Worm (Caenorhabditis elegans): ENCODE data around the gene hlh-13.

ce11 chrX:4248417-4248816 is 632 bp upstream of the hlh-13 start:
- no peak for TF ChIP-seq nhr-11 (tag; optimal IDR thresholded peaks at IDR 0.05)
- no peak for TF ChIP-seq pros-1 (tag; optimal IDR thresholded peaks at IDR 0.05)
- TF ChIP-seq tbx-2 (tag; optimal IDR thresholded peaks at IDR 0.05), result no peak
- no peak for TF ChIP-seq ama-1 (optimal IDR thresholded peaks at IDR 0.05)

Data from whole organism, late embryonic.